Fruit fly (Drosophila melanogaster): ENCODE measurements around the gene CG15356.

Gene CG15356

dm6 chr2L:2008980-2009954, 28.7 kb upstream of the CG15356 start, which contains the start of gene CG4238:
Gene CG4238, plus strand, starts transcription at chr2L:2009859.
- no peak for TF ChIP-seq h (GFP tag; optimal IDR thresholded peaks at IDR 0.05)
- TF ChIP-seq dmrt93B (GFP tag; optimal IDR thresholded peaks at IDR 0.05), result no peak
- no peak for TF ChIP-seq Myc (optimal IDR thresholded peaks at IDR 0.05)
- TF ChIP-seq br (GFP tag; optimal IDR thresholded peaks at IDR 0.05), result no peak
- peak; percentile 72 for TF ChIP-seq CrebA (GFP tag; optimal IDR thresholded peaks at IDR 0.05; ENCODE audit: borderline replicate concordance)
- TF ChIP-seq dl (GFP tag; optimal IDR thresholded peaks at IDR 0.05; ENCODE audit: insufficient read depth in 1 of 2, partially characterized antibody in 2 of 2), result no peak
- TF ChIP-seq dsf (GFP tag; optimal IDR thresholded peaks at IDR 0.05; ENCODE audit: borderline replicate concordance), result no peak
- TF ChIP-seq HLH106 (tag; optimal IDR thresholded peaks at IDR 0.05), result no peak
- TF ChIP-seq N (GFP tag; optimal IDR thresholded peaks at IDR 0.05), result no peak
- TF ChIP-seq Hnf4 (GFP tag; optimal IDR thresholded peaks at IDR 0.05), result no peak
- TF ChIP-seq Hr83 (GFP tag; optimal IDR thresholded peaks at IDR 0.05; ENCODE audit: poor library complexity, severe bottlenecking), result no peak
- no peak for TF ChIP-seq fru (GFP tag; optimal IDR thresholded peaks at IDR 0.05)
- no peak for TF ChIP-seq pan (optimal IDR thresholded peaks at IDR 0.05)
- no peak for TF ChIP-seq CG9705 (GFP tag; optimal IDR thresholded peaks at IDR 0.05)
- no peak for TF ChIP-seq OdsH (GFP tag; optimal IDR thresholded peaks at IDR 0.05)
- peak; percentile 12 for TF ChIP-seq sage (GFP tag; optimal IDR thresholded peaks at IDR 0.05)
- no peak for TF ChIP-seq Hr78 (GFP tag; optimal IDR thresholded peaks at IDR 0.05)
- TF ChIP-seq psq (GFP tag; optimal IDR thresholded peaks at IDR 0.05), result no peak
- no peak for TF ChIP-seq GATAd (GFP tag; optimal IDR thresholded peaks at IDR 0.05)
- no peak for TF ChIP-seq lola (GFP tag; optimal IDR thresholded peaks at IDR 0.05)
- TF ChIP-seq CG32264 (GFP tag; optimal IDR thresholded peaks at IDR 0.05), result no peak
- no peak for TF ChIP-seq Mio (GFP tag; optimal IDR thresholded peaks at IDR 0.05)
- TF ChIP-seq tai (GFP tag; optimal IDR thresholded peaks at IDR 0.05), result no peak
- no peak for TF ChIP-seq Sp1 (GFP tag; optimal IDR thresholded peaks at IDR 0.05)
- TF ChIP-seq jim (GFP tag; optimal IDR thresholded peaks at IDR 0.05), result no peak
- no peak for TF ChIP-seq Abd-B (GFP tag; optimal IDR thresholded peaks at IDR 0.05)
- TF ChIP-seq Rel (GFP tag; optimal IDR thresholded peaks at IDR 0.05), result no peak
- peak; percentile 39 for TF ChIP-seq Rel (tag; optimal IDR thresholded peaks at IDR 0.05)
- TF ChIP-seq brk (GFP tag; optimal IDR thresholded peaks at IDR 0.05), result peak; percentile 13
- TF ChIP-seq Dif (GFP tag; optimal IDR thresholded peaks at IDR 0.05; ENCODE audit: partially characterized antibody), result no peak
- TF ChIP-seq rgr (GFP tag; optimal IDR thresholded peaks at IDR 0.05), result no peak
- no peak for TF ChIP-seq Dfd (GFP tag; optimal IDR thresholded peaks at IDR 0.05)
- TF ChIP-seq Jra (GFP tag; optimal IDR thresholded peaks at IDR 0.05), result no peak
- TF ChIP-seq ey (GFP tag; optimal IDR thresholded peaks at IDR 0.05), result no peak

dm6 chr2L:2008114-2008513, 27.6 kb upstream of the CG15356 start, which contains the start of gene Nplp4:
Gene Nplp4, plus strand, starts transcription at chr2L:2008414.
- TF ChIP-seq Dfd (GFP tag; optimal IDR thresholded peaks at IDR 0.05) (no peak), GATAd (GFP tag; optimal IDR thresholded peaks at IDR 0.05) (no peak), CG32264 (GFP tag; optimal IDR thresholded peaks at IDR 0.05) (no peak), Hr83 (GFP tag; optimal IDR thresholded peaks at IDR 0.05; ENCODE audit: poor library complexity, severe bottlenecking) (no peak), Vsx2 (GFP tag; optimal IDR thresholded peaks at IDR 0.05; ENCODE audit: partially characterized antibody) (no peak), Sp1 (GFP tag; optimal IDR thresholded peaks at IDR 0.05) (no peak), Abd-B (GFP tag; optimal IDR thresholded peaks at IDR 0.05) (no peak), woc (GFP tag; optimal IDR thresholded peaks at IDR 0.05) (no peak), h (GFP tag; optimal IDR thresholded peaks at IDR 0.05) (no peak), br (GFP tag; optimal IDR thresholded peaks at IDR 0.05) (no peak), Dif (GFP tag; optimal IDR thresholded peaks at IDR 0.05; ENCODE audit: partially characterized antibody) (no peak)

- TF ChIP-seq Sp1 (GFP tag; optimal IDR thresholded peaks at IDR 0.05) (no peak), h (GFP tag; optimal IDR thresholded peaks at IDR 0.05) (no peak), sage (GFP tag; optimal IDR thresholded peaks at IDR 0.05) (no peak), N (GFP tag; optimal IDR thresholded peaks at IDR 0.05) (no peak), GATAd (GFP tag; optimal IDR thresholded peaks at IDR 0.05) (no peak), tai (GFP tag; optimal IDR thresholded peaks at IDR 0.05) (no peak), OdsH (GFP tag; optimal IDR thresholded peaks at IDR 0.05) (no peak), psq (GFP tag; optimal IDR thresholded peaks at IDR 0.05) (no peak), Dif (GFP tag; optimal IDR thresholded peaks at IDR 0.05; ENCODE audit: partially characterized antibody) (no peak), Hr83 (GFP tag; optimal IDR thresholded peaks at IDR 0.05; ENCODE audit: poor library complexity, severe bottlenecking) (no peak), Vsx2 (GFP tag; optimal IDR thresholded peaks at IDR 0.05; ENCODE audit: partially characterized antibody) (no peak), CG32264 (GFP tag; optimal IDR thresholded peaks at IDR 0.05) (no peak)
Measured at dm6 chr2L:2007093-2007492, 26.5 kb upstream of the CG15356 start, which contains the start of gene CG15353. Gene CG15353, minus strand, starts transcription at chr2L:2007193.
